Worm (Caenorhabditis elegans): ENCODE results near the gene nhr-147.

DNA sequence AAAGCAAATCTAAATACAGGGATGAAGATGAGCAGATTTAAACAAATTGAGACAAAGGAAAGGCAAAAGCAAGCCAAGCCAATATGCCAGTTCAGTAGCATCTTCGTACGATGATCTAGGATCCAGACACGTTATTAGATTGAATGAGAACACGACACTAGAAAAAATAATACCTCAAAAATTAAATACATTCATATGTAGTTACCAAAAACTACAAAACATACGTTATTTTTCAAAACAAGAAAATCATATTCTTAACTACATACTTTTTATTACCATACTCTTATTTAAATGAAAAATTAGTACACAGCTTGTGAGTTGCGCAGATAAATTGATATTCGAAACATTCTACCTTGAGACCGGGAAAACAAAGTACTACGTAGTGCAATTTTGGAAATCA is 32.4 kb upstream of the nhr-147 start, which contains the start of gene srx-6:
- TF ChIP-seq elt-3 (tag; optimal IDR thresholded peaks at IDR 0.05) = no peak
- TF ChIP-seq ztf-11 (tag; optimal IDR thresholded peaks at IDR 0.05) = no peak
- no peak for TF ChIP-seq mdl-1 (tag; optimal IDR thresholded peaks at IDR 0.05)
- no peak for TF ChIP-seq ceh-82 (tag; optimal IDR thresholded peaks at IDR 0.05)
- TF ChIP-seq lin-13 (GFP tag; optimal IDR thresholded peaks at IDR 0.05) = no peak
- no peak for TF ChIP-seq zag-1 (tag; optimal IDR thresholded peaks at IDR 0.05)
- TF ChIP-seq nhr-12 (tag; optimal IDR thresholded peaks at IDR 0.05) = no peak
- TF ChIP-seq ama-1 (optimal IDR thresholded peaks at IDR 0.05) = no peak
- no peak for TF ChIP-seq nhr-77 (tag; optimal IDR thresholded peaks at IDR 0.05)
- TF ChIP-seq ceh-16 (tag; optimal IDR thresholded peaks at IDR 0.05) = no peak
- TF ChIP-seq snpc-4 (tag; optimal IDR thresholded peaks at IDR 0.05) = no peak
